Worm (Caenorhabditis elegans): ENCODE data around the gene ire-1.

Gene ire-1

ce11 chrII:8091528-8091927 lies 33.2 kb downstream of the ire-1 start (continued):
- TF ChIP-seq B0336.3 (GFP tag; IDR thresholded peaks at IDR 0.05) (no peak; the same call in 1 of the 2 replicates), rpc-1 (optimal IDR thresholded peaks at IDR 0.05) (no peak), rpc-1 (tag; optimal IDR thresholded peaks at IDR 0.05) (peak; percentile 7), hlh-26 (GFP tag; conservative IDR thresholded peaks at IDR 0.05) (no peak), F23B12.7 (tag; optimal IDR thresholded peaks at IDR 0.05; ENCODE audit: insufficient read depth) (peak; percentile 77), nfya-2 (GFP tag; IDR thresholded peaks at IDR 0.05) (no peak), nhr-90 (tag; optimal IDR thresholded peaks at IDR 0.05) (no peak), hsf-1 (GFP tag; IDR thresholded peaks at IDR 0.05) (0 out of 2 replicates have a peak, but pooled peaks have one; percentile 30), hmg-1.2 (GFP tag; IDR thresholded peaks at IDR 0.05) (peak; percentile 57), ZK185.1 (tag; optimal IDR thresholded peaks at IDR 0.05; ENCODE audit: poor library complexity, severe bottlenecking) (peak; percentile 45), F39B2.1 (GFP tag; IDR thresholded peaks at IDR 0.05) (0 out of 2 replicates have a peak, but pooled peaks have one; percentile 38), athp-1 (tag; optimal IDR thresholded peaks at IDR 0.05) (no peak), egl-44 (GFP tag; IDR thresholded peaks at IDR 0.05) (0 out of 2 replicates have a peak, but pooled peaks have one; percentile 35), snpc-4 (GFP tag; optimal IDR thresholded peaks at IDR 0.05) (peak; percentile 95), snpc-4 (tag; optimal IDR thresholded peaks at IDR 0.05) (peak; percentile 96 to 99 (median 98)), zfh-2 (GFP tag; conservative IDR thresholded peaks at IDR 0.05) (no peak), ceh-27 (GFP tag; optimal IDR thresholded peaks at IDR 0.05) (no peak), ama-1 (optimal IDR thresholded peaks at IDR 0.05) (peak; percentile 29), ama-1 (GFP tag; optimal IDR thresholded peaks at IDR 0.05) (peak in 1 of 2 experiments; percentile 23), mcd-1 (GFP tag; IDR thresholded peaks at IDR 0.05) (peak; percentile 79), sptf-2 (GFP tag; optimal IDR thresholded peaks at IDR 0.05) (no peak), C06A6.2 (GFP tag; conservative IDR thresholded peaks at IDR 0.05) (no peak), ceh-91 (GFP tag; IDR thresholded peaks at IDR 0.05) (no peak; the same call in 1 of the 2 replicates), cebp-2 (GFP tag; IDR thresholded peaks at IDR 0.05) (no peak), ztf-18 (tag; optimal IDR thresholded peaks at IDR 0.05) (peak; percentile 80), madf-3 (GFP tag; IDR thresholded peaks at IDR 0.05) (no peak), tbp1 (GFP tag; optimal IDR thresholded peaks at IDR 0.05) (peak; percentile 77), somi-1 (GFP tag; optimal IDR thresholded peaks at IDR 0.05) (no peak), nhr-120 (GFP tag; IDR thresholded peaks at IDR 0.05) (no peak), K11D2.4 (GFP tag; IDR thresholded peaks at IDR 0.05) (no peak), sea-2 (GFP tag; IDR thresholded peaks at IDR 0.05) (no peak), ztf-6 (GFP tag; IDR thresholded peaks at IDR 0.05) (no peak), Y67H2A.10 (GFP tag; conservative IDR thresholded peaks at IDR 0.05) (no peak), xnd-1 (tag; optimal IDR thresholded peaks at IDR 0.05) (peak; percentile 8), snpc-1.3 (tag; optimal IDR thresholded peaks at IDR 0.05; ENCODE audit: insufficient read depth) (peak; percentile 81), hlh-12 (tag; optimal IDR thresholded peaks at IDR 0.05) (no peak), tlf-1 (GFP tag; optimal IDR thresholded peaks at IDR 0.05) (no peak), Y56A3A.18 (GFP tag; IDR thresholded peaks at IDR 0.05) (no peak), F33H1.4 (GFP tag; IDR thresholded peaks at IDR 0.05) (peak; percentile 39; the same call in 1 of the 2 replicates), pha-4 (tag; optimal IDR thresholded peaks at IDR 0.05) (peak; percentile 10), bed-1 (GFP tag; IDR thresholded peaks at IDR 0.05) (no peak), F10E7.11 (tag; optimal IDR thresholded peaks at IDR 0.05) (no peak), nfya-1 (tag; optimal IDR thresholded peaks at IDR 0.05; ENCODE audit: borderline replicate concordance, insufficient read depth) (no peak), egrh-3 (GFP tag; IDR thresholded peaks at IDR 0.05) (no peak), zim-3 (tag; optimal IDR thresholded peaks at IDR 0.05) (no peak)

Measured in whole organism, young adult.